Worm (Caenorhabditis elegans) whole organism, L4/young adult: ENCODE results near the gene scl-2.

Experiments
- W03F9.2 ChIP-seq: fragments of 150-350 bp; optimal IDR thresholded peaks from 2 replicates; lab custom pipeline; 2014; ENCODE audit warnings: missing biosample characterization, missing genetic modification characterization
- dao-5 ChIP-seq: sonication (generic microtip); optimal IDR thresholded peaks from 2 replicates; lab custom pipeline; 2016; ENCODE audit warnings: missing genotype, missing genetic modification characterization, moderate library complexity, missing compliant biosample characterization
- him-1 ChIP-seq: sonication (generic microtip); optimal IDR thresholded peaks from 2 replicates; lab custom pipeline; 2016; ENCODE audit warnings: missing genotype, missing genetic modification reagents, missing genetic modification characterization, missing compliant biosample characterization

scl-2 gene

DNA sequence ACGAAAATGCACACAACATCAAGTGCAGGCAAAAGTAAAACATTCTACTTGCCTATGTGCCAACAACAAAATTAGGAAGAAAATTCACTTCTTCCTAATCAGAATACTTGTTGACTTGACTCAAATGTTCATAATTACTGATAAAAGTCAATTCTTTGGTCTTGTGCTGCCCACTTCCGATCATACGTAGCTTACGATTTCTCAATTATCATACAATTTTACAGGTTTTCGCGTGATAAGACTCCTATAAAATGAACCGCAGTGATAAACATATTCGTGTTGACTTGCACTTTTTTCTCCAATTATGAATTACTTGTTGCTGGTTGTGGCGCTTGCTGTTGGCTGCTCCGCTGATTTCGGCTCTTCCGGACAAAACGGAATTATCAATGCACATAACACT is at the start of gene scl-2:
Gene scl-2, plus strand, starts transcription at position 293 of the 400 bp plus-strand sequence.
- TF ChIP-seq W03F9.2 (no peak), dao-5 (no peak), him-1 (tag; lab: Kevin White, UChicago) (no peak)

DNA sequence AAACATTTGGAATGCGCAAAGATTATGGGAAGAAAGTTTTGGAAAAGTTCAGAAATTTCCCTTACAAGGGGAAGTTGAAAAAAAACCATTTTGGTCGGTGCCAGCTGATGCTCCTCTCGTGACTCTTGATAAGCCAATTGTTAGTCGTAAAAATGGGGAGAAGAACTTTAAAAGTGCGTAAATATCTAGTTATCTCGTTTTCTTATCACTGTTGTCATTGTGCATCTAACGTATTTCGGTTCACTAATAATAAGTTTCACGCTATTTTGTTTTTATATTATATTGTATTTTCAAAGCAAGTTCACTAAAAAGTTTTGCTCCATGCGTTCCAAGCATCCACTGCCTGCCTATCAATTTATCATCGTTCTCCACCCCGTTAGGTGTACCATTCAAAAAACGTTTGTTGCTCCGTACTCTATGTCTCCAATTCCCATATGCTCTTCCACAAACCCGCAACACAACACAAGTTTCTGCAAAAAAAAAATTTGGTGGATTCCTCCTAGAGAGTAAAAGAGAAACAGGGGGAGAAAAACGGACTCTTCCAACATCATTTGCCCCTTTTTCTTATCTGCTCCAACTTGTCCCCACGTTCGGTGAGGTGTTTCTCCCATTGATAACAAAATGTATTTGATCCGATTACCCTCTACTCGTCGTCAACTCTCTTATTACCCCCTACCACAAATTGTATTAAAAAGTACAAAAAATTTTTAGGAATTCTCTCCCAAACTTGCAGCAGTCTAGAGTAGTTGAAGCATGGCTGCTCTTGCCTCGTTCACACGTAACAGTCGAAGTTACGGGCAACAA is 48.9 kb upstream of the scl-2 start, which contains the start of gene mbk-2:
Gene mbk-2, plus strand, starts transcription at position 754 of the 804 bp plus-strand sequence.
- TF ChIP-seq W03F9.2, result no peak
- TF ChIP-seq him-1 (tag; lab: Kevin White, UChicago), result no peak

DNA sequence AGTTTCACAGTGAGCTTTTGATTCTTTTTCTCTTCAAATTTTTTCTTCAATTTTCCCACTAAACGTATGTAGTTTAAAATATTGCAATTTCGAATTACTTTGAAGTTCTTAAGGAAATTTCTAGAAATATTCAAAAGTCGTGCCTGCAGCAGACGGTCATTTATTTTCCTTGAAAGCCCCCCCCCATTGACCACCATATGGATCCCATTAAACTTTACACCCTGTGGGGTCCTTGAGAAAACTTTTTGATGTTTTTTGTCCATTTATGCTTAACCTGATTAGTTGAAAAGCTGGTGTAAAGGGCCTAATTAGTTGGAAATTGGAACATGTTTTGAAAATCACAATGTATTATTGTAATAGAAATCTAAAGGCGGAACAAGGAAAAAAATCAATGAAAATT is 48.0 kb upstream of the scl-2 start:
- TF ChIP-seq him-1 (tag; lab: Kevin White, UChicago), result no peak
- TF ChIP-seq W03F9.2, result no peak
- TF ChIP-seq dao-5, result no peak

DNA sequence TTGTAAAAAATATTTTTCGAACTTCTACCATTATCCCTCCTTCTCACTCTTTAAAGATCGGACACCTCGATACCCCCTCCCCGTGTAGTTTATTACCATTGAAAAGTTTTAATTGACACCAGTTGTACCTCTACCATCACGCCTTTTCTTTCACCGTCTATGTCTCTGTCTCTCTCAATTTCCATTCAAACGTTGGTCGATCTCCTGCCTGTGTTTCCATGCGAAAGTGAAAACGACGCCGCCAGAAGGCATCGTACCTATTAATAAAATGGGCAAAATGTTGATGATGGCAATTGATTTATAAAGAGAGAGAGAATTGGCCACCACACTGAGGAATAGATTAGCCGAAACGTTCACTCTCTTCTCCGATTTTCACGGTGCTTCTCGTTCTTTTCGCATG is 44.3 kb upstream of the scl-2 start:
- TF ChIP-seq dao-5 (no peak), him-1 (tag; lab: Kevin White, UChicago) (no peak), W03F9.2 (no peak)

DNA sequence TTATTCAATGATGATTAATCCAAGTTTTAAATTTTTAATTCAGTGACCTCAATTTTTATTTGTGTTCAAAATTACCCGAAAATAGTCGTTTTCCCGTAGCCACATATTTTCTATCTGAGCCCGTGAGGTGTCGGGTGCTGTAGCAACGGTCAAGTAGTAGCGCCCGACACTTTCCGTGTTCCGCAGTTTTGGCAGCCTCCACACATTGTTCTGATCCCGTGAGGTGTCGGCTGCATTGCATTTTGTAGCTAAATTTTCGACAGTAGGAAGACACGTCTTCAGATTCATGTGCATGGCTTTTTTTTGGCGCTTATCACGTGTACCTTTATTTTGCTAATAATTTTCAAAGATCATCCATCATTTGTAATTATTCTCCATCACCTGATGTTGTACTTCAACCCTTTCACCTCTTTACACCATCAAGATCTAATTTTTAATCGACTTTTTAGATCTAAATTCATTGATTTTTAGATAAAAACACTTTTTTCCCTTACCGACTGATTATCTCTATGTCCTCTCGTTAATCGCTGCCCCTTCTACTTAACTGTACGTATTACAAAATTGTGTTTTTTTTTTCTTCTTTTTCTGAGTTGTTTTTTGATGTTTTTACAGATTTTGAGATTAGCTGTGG is 43.7 kb upstream of the scl-2 start:
- TF ChIP-seq W03F9.2 (no peak), dao-5 (no peak), him-1 (tag; lab: Kevin White, UChicago) (no peak)

DNA sequence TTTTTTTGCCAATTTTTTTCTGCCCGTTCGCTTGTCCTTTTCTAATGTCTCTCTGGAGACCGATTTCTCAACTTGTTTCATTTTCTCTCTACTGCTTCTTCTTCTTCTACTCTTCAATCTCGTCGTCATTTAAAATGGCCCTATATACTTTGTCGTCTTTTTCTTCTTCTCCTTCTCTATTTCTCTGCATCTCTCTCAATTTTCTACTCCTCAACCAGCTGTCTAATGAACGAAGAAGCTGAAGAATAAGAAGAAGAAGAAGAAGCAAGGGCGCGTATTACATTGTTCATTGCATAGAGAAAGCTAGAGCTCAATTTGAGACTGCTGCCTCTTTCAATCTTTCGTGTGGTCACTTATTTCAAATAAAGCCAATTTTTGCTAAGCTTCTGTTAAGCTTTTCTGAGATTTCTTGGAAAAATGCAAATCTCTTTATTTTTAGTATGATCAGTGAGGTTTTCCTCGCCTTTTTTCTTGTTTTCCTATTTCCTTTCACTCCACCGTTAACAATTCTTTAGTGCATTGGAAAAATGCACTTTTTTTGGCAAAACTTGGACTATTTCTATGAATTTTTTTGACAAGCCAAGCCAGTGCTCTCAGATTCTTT is 41.6 kb upstream of the scl-2 start:
- no peak for TF ChIP-seq W03F9.2
- peak; percentile 10 for TF ChIP-seq him-1 (tag; lab: Kevin White, UChicago)

DNA sequence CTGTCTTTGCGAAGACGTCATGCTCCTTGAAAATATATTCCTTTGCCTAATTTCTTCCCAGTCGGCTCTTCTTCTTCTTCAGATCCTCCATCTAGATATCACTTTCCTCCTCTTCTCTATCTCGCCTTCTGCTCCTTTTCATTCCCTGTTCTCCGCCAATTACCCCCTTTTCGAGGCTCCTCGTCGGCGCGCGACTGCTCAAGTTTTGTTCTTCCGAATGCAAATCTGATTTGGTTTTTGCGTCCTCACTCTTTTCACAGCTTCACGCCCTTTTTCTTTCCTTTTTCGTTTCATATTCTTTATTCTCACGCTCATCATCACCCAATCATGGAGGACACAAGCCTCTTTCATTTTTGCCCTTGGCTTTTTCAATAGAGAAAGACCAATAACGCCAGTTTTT is 40.7 kb upstream of the scl-2 start:
- no peak for TF ChIP-seq dao-5
- no peak for TF ChIP-seq W03F9.2
- TF ChIP-seq him-1 (tag; lab: Kevin White, UChicago), result no peak

DNA sequence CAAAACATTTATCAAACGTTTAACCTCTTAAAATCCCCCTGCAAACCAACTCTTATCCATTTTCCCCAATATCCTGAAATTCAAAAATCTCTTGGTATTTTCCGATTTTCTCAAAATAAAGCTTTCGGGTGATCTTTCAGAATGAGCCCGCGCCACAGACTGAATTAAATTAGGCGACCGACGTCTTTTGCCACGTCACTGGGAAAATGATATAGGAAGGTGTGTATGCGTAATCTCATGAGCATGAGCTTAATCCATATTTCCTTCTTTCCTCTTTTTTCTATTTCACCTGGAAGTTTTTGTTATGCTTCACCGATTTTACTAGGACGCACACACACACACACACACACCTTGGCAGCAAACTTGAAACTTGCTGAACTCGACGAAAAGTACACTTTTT is 36.5 kb upstream of the scl-2 start:
- no peak for TF ChIP-seq him-1 (tag; lab: Kevin White, UChicago)
- no peak for TF ChIP-seq W03F9.2
- no peak for TF ChIP-seq dao-5

DNA sequence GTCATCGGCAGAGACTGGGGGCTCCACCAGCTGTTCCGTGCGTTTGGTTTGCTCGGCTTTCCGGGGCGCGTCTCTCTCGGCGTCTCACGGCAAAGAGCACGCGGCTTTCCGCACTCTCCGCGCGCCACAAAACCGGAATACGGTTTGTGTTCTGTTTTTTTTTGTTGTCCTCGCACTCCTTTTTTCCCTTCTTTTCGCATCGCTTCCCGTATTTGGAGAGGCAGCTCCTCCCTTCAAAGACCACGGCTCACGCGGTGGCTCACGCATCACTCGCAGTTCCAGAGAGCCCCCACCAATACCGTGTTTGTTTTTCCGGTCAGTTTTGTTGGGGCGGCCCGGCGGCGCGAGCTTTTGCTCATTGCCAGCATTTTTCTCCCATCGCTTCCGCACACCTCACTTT is 34.6 kb upstream of the scl-2 start:
- TF ChIP-seq W03F9.2, result no peak
- no peak for TF ChIP-seq him-1 (tag; lab: Kevin White, UChicago)
- TF ChIP-seq dao-5, result no peak

DNA sequence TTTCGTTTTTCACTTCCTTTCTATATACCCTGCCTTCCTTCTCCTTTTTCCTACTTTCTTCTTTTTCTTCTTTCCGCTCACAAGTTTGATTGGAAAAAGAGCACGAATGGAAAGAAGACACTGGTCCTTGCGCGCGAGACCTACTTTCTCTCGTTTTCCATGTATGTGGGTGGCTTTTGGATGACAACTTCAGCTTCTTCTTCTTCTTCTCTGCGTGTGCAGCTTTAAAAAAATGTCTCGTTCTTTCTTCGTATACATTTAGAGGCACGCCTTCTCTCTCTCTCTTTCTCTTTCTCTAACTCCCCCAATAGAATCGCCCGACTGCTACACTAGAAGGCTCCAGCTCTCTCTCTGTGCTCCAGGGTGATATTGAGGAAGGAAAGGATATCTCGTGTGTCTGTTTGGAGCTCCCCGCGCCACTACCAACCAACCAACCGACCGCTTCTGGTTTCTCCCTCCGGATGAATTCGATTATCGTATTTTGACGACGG is 31.6 kb upstream of the scl-2 start:
- TF ChIP-seq him-1 (tag; lab: Kevin White, UChicago) (peak; percentile 49), dao-5 (no peak), W03F9.2 (no peak)

DNA sequence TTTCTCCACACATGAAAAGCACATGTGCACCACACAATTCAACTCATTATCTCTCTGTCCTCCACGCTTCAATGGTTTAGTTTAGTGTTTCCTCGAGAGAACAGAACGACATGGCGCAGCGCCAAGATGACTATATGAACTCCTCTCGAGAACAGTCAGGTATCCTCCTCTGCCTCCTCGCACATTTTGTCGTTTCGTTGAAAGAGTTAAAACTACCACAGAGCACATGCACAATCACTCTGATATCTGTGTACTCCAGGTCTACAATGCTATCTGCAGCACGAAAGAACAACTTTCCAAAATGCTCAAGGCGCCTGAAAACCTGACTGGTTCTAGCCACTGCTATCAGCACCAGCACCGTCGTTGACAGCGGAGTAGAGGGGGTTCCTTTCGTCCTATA is 30.7 kb upstream of the scl-2 start:
- TF ChIP-seq dao-5 (no peak), him-1 (tag; lab: Kevin White, UChicago) (no peak), W03F9.2 (no peak)

DNA sequence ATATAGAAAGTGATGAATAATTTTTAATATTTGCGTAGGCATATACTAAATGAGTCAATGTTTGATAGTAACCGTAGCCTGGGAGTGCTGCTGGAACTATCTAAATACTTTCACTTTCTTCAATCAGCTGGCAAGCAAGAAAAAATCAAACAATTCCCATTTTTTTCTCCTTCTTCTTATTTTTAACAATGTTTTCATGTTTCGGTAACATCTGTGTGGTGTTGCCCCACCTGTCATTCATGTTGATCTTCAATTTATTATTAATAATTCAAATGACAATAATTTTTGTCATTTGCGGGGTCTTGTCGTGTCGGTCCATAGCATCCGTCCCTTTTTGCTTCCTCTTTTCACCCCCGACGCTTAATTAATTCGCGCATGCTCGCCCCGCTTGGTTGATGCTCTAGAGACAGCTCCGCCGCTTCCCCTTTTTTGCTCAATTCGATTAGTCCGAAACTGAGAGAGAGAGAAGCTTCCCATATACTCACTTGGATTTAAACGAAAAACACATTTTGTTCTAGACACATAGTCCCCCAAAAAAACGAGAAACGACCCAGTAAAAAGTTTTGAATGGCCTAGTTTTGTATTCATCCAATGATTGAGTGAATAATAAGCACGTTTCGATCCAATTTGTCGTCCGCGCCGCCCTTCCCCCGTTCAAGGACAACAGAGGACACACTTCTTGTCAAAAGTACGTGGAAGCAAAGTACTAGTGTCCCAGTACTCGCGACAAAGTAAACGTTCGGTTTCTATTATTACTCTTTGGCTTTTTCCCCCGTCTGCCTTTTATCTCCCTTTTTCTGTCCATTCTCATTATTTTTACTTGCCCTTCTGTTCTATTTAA is 29.5 kb upstream of the scl-2 start:
- TF ChIP-seq him-1 (tag; lab: Kevin White, UChicago), result no peak
- no peak for TF ChIP-seq dao-5
- no peak for TF ChIP-seq W03F9.2

DNA sequence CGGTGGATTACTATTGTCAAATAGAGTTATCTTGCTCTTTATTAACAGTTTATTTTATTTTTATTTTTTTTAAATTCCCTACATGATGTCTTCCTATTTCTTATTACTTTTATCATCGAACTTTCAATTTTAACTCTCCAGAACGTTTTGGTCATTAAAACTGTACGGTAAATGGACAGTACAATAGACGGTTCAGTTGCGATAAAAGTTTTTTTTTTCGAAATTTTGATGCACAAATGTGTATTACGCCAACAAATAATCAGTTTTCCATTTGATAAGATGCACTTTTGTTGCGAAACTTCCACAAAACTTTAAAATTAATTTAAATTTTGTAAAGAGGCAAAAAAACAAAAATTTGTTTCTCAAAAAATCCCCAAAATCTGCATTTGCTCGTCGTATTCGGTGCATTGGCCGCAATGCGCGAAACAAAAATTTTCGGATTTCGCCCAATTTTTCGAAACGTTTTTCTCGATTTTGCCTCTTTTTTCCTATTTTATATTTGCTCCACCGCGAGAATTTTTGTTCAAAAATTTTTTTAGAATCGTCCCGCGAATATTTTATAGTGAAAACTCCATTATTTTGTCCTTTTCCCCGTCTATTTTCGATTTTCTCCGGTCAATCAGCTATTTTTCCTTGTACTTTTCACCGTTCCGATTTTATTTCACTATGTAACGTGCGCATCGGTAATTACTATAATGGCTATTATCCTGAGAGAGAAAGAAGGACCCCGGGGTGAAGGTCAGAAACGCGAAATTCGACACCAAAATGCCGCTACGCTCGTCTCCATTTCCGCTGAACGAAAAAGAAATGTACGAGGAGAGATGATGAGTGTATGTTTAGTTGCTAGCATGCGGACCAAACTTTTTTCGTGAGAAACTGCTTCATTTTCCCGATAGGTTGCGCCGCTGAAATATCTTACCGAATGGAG is 28.5 kb upstream of the scl-2 start:
- TF ChIP-seq W03F9.2 (no peak), dao-5 (no peak), him-1 (tag; lab: Kevin White, UChicago) (no peak)
